Worm (Caenorhabditis elegans): Measurements from ENCODE around the gene T07G12.5.

DNA sequence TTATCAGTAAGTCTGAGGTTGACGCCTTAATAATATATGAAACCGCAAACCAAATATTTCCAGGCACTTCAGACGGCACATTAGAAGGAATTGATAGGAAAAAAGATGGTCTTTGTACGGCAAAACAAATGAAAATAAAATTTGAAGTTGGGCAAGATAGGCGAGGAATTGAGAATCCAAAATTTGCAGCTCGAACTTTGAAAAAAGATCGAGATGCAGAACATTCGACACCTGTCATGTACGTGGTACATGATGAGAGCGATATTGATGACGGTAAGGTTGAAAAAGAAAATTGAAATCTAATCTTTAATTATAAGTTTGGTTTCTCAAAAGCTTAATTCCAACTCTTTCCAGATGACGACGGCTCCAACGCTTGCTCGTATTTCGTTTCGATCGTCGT is 32.7 kb upstream of the T07G12.5 start:
- TF ChIP-seq F49E8.2 (tag; optimal IDR thresholded peaks at IDR 0.05; ENCODE audit: borderline replicate concordance) (no peak), ces-1 (GFP tag; optimal IDR thresholded peaks at IDR 0.05) (no peak), zag-1 (tag; optimal IDR thresholded peaks at IDR 0.05) (no peak), aly-2 (tag; optimal IDR thresholded peaks at IDR 0.05) (no peak), nhr-6 (tag; optimal IDR thresholded peaks at IDR 0.05) (no peak)

All from whole organism, L4 larva.